Fruit fly (Drosophila melanogaster) whole organism, prepupa: ENCODE measurements around the gene foi.

Experiments
- Blimp-1 ChIP-seq: fragments of 200-800 bp; sonication (Bioruptor generic); optimal IDR thresholded peaks from 3 replicates; lab custom pipeline; 2017; ENCODE audit warnings: missing biosample characterization, missing genetic modification characterization, mild to moderate bottlenecking, moderate library complexity, missing genetic modification reagents
- CG10631 ChIP-seq: fragments of 200-800 bp; sonication (Bioruptor generic); optimal IDR thresholded peaks from 2 replicates; lab custom pipeline; 2016; ENCODE audit warnings: missing biosample characterization, missing genetic modification characterization
- CG10669 ChIP-seq: fragments of 200-800 bp; sonication (Bioruptor generic); optimal IDR thresholded peaks from 3 replicates; lab custom pipeline; 2018; ENCODE audit warnings: missing biosample characterization, mild to moderate bottlenecking, missing genetic modification characterization, moderate library complexity
- CG11762 ChIP-seq: fragments of 200-800 bp; sonication (Bioruptor generic); optimal IDR thresholded peaks from 3 replicates; lab custom pipeline; 2016; ENCODE audit warnings: missing biosample characterization, missing genetic modification characterization; ENCODE audit not compliant: insufficient read depth
- CG11902 ChIP-seq: fragments of 200-800 bp; sonication (Bioruptor generic); optimal IDR thresholded peaks from 3 replicates; lab custom pipeline; 2016; ENCODE audit warnings: missing biosample characterization, missing genetic modification characterization
- CG15336 ChIP-seq: fragments of 200-800 bp; sonication (Bioruptor generic); IDR thresholded peaks from 2 replicates; pipeline ENCODE4 v1.3.6; 2022; ENCODE audit warnings: missing biosample characterization, missing genetic modification characterization
- CG1621 ChIP-seq: fragments of 200-800 bp; sonication (Bioruptor generic); optimal IDR thresholded peaks from 3 replicates; lab custom pipeline; 2018; ENCODE audit warnings: missing biosample characterization, mild to moderate bottlenecking, missing genetic modification characterization
- CG16779 ChIP-seq: fragments of 200-800 bp; sonication (Bioruptor generic); optimal IDR thresholded peaks from 3 replicates; lab custom pipeline; 2017; ENCODE audit warnings: missing biosample characterization, mild to moderate bottlenecking, missing genetic modification characterization
- CG3032 ChIP-seq: fragments of 200-800 bp; optimal IDR thresholded peaks from 2 replicates; lab custom pipeline; 2019; ENCODE audit warnings: missing biosample characterization, mild to moderate bottlenecking, missing genetic modification characterization, moderate library complexity
- CG31627 ChIP-seq: fragments of 200-800 bp; sonication (Bioruptor generic); optimal IDR thresholded peaks from 3 replicates; lab custom pipeline; 2016; ENCODE audit warnings: missing biosample characterization, missing genetic modification characterization
- CG32006 ChIP-seq: fragments of 200-800 bp; sonication (Bioruptor generic); optimal IDR thresholded peaks from 3 replicates; lab custom pipeline; 2017; ENCODE audit warnings: missing biosample characterization, mild to moderate bottlenecking, missing genetic modification characterization
- CG34406 ChIP-seq: fragments of 200-800 bp; sonication (Bioruptor generic); optimal IDR thresholded peaks from 3 replicates; lab custom pipeline; 2016; ENCODE audit warnings: missing biosample characterization, missing genetic modification characterization
- CG3919 ChIP-seq: fragments of 200-800 bp; sonication (Bioruptor generic); optimal IDR thresholded peaks from 3 replicates; lab custom pipeline; 2016; ENCODE audit warnings: missing biosample characterization, missing genetic modification characterization
- CG4318 ChIP-seq: fragments of 200-800 bp; sonication (Bioruptor generic); optimal IDR thresholded peaks from 3 replicates; lab custom pipeline; 2017; ENCODE audit warnings: missing biosample characterization, mild to moderate bottlenecking, missing genetic modification characterization
- CG6163 ChIP-seq: fragments of 200-800 bp; sonication (Bioruptor generic); IDR thresholded peaks from 3 replicates; pipeline ENCODE4 v1.3.6; 2022; ENCODE audit warnings: missing biosample characterization, missing genetic modification characterization
- CG6276 ChIP-seq: fragments of 200-800 bp; sonication (Bioruptor generic); optimal IDR thresholded peaks from 2 replicates; lab custom pipeline; 2017; ENCODE audit warnings: missing biosample characterization, mild to moderate bottlenecking, missing genetic modification characterization
- CG6792 ChIP-seq: fragments of 200-800 bp; sonication (Bioruptor generic); optimal IDR thresholded peaks from 3 replicates; lab custom pipeline; 2016; ENCODE audit warnings: missing biosample characterization, missing genetic modification characterization
- CG6808 ChIP-seq: fragments of 200-800 bp; sonication (Bioruptor generic); optimal IDR thresholded peaks from 3 replicates; lab custom pipeline; 2017; ENCODE audit warnings: missing biosample characterization, missing genetic modification characterization, mild to moderate bottlenecking, moderate library complexity, missing genetic modification reagents
- CG6854 ChIP-seq: fragments of 200-800 bp; sonication (Bioruptor generic); optimal IDR thresholded peaks from 2 replicates; lab custom pipeline; 2017; ENCODE audit warnings: missing biosample characterization, mild to moderate bottlenecking, missing genetic modification characterization
- CG7368 ChIP-seq: fragments of 200-800 bp; sonication (Bioruptor generic); optimal IDR thresholded peaks from 3 replicates; lab custom pipeline; 2016; ENCODE audit warnings: missing biosample characterization, missing genetic modification characterization
- CG8119 ChIP-seq: fragments of 200-800 bp; sonication (Bioruptor generic); IDR thresholded peaks from 3 replicates; pipeline ENCODE4 v1.3.6; 2022; ENCODE audit warnings: missing biosample characterization, missing genetic modification characterization
- CG8319 ChIP-seq: fragments of 200-800 bp; sonication (Bioruptor generic); optimal IDR thresholded peaks from 3 replicates; lab custom pipeline; 2016; ENCODE audit warnings: missing biosample characterization, missing genetic modification characterization
- CG8632 ChIP-seq: fragments of 200-800 bp; sonication (Bioruptor generic); optimal IDR thresholded peaks from 3 replicates; lab custom pipeline; 2016; ENCODE audit warnings: missing biosample characterization, missing genetic modification characterization
- CG9139 ChIP-seq: fragments of 200-800 bp; sonication (Bioruptor generic); optimal IDR thresholded peaks from 3 replicates; lab custom pipeline; 2017; ENCODE audit warnings: missing biosample characterization, mild to moderate bottlenecking, missing genetic modification characterization
- Eip75B ChIP-seq: fragments of 200-800 bp; sonication (Bioruptor generic); optimal IDR thresholded peaks from 3 replicates; lab custom pipeline; 2016; ENCODE audit warnings: missing biosample characterization, missing genetic modification characterization
- Eip78C ChIP-seq: fragments of 200-800 bp; sonication (Bioruptor generic); peaks from one replicate; lab custom pipeline; 2016; ENCODE audit warnings: missing biosample characterization, missing genetic modification characterization
- Eip93F ChIP-seq: fragments of 200-800 bp; sonication (Bioruptor generic); optimal IDR thresholded peaks from 2 replicates; lab custom pipeline; 2016; ENCODE audit warnings: missing biosample characterization, mild to moderate bottlenecking, missing genetic modification characterization
- Ets21C ChIP-seq: fragments of 200-800 bp; sonication (Bioruptor generic); optimal IDR thresholded peaks from 3 replicates; lab custom pipeline; 2016; ENCODE audit warnings: missing biosample characterization, missing genetic modification characterization
- Ets96B ChIP-seq: fragments of 200-800 bp; optimal IDR thresholded peaks from 2 replicates; lab custom pipeline; 2019; ENCODE audit warnings: missing biosample characterization, mild to moderate bottlenecking, missing genetic modification characterization, moderate library complexity
- Hr38 ChIP-seq: sonication (Bioruptor generic); optimal IDR thresholded peaks from 2 replicates; lab custom pipeline; 2016; ENCODE audit warnings: missing biosample characterization, missing genetic modification characterization
- Hr39 ChIP-seq: fragments of 200-800 bp; sonication (Bioruptor generic); optimal IDR thresholded peaks from 2 replicates; lab custom pipeline; 2016; ENCODE audit warnings: missing biosample characterization, missing genetic modification characterization
- Hr4 ChIP-seq: fragments of 200-800 bp; sonication (Bioruptor generic); optimal IDR thresholded peaks from 3 replicates; lab custom pipeline; 2016; ENCODE audit warnings: missing biosample characterization, missing genetic modification characterization
- Lpt ChIP-seq: fragments of 200-800 bp; sonication (Bioruptor generic); optimal IDR thresholded peaks from 3 replicates; lab custom pipeline; 2016; ENCODE audit warnings: missing biosample characterization, missing genetic modification characterization
- Met ChIP-seq: fragments of 200-800 bp; sonication (Bioruptor generic); optimal IDR thresholded peaks from 3 replicates; lab custom pipeline; 2016; ENCODE audit warnings: missing biosample characterization, missing genetic modification characterization
- OdsH ChIP-seq: fragments of 200-800 bp; sonication (Bioruptor generic); optimal IDR thresholded peaks from 3 replicates; lab custom pipeline; 2016; ENCODE audit warnings: missing biosample characterization, missing genetic modification characterization
- Smox ChIP-seq: fragments of 200-800 bp; sonication (Bioruptor generic); optimal IDR thresholded peaks from 3 replicates; lab custom pipeline; 2016; ENCODE audit warnings: missing biosample characterization, missing genetic modification characterization
- Sox102F ChIP-seq: fragments of 200-800 bp; sonication (Bioruptor generic); optimal IDR thresholded peaks from 2 replicates; lab custom pipeline; 2016; ENCODE audit warnings: missing biosample characterization, mild to moderate bottlenecking, missing genetic modification characterization
- Sox14 ChIP-seq: fragments of 200-800 bp; sonication (Bioruptor generic); optimal IDR thresholded peaks from 3 replicates; lab custom pipeline; 2016; ENCODE audit warnings: missing biosample characterization, missing genetic modification characterization
- Sox15 ChIP-seq: fragments of 200-800 bp; sonication (Bioruptor generic); optimal IDR thresholded peaks from 3 replicates; lab custom pipeline; 2016; ENCODE audit warnings: missing biosample characterization, missing genetic modification characterization
- achi ChIP-seq: fragments of 200-800 bp; sonication (Bioruptor generic); optimal IDR thresholded peaks from 3 replicates; lab custom pipeline; 2016; ENCODE audit warnings: missing biosample characterization, missing genetic modification characterization
- cyc ChIP-seq: fragments of 200-800 bp; sonication (Bioruptor generic); optimal IDR thresholded peaks from 3 replicates; lab custom pipeline; 2016; ENCODE audit warnings: missing biosample characterization, missing genetic modification characterization
- dac ChIP-seq: fragments of 200-800 bp; sonication (Bioruptor generic); optimal IDR thresholded peaks from 2 replicates; lab custom pipeline; 2017; ENCODE audit warnings: missing biosample characterization, mild to moderate bottlenecking, missing genetic modification characterization
- eg ChIP-seq: fragments of 200-800 bp; sonication (Bioruptor generic); IDR thresholded peaks from 3 replicates; pipeline ENCODE4 v1.3.6; 2022; ENCODE audit warnings: missing biosample characterization, missing genetic modification characterization
- esn ChIP-seq: fragments of 200-800 bp; sonication (Bioruptor generic); optimal IDR thresholded peaks from 2 replicates; lab custom pipeline; 2016; ENCODE audit warnings: missing biosample characterization, mild to moderate bottlenecking, missing genetic modification characterization, moderate library complexity
- fd59A ChIP-seq: fragments of 200-800 bp; sonication (Bioruptor generic); optimal IDR thresholded peaks from 2 replicates; lab custom pipeline; 2017; ENCODE audit warnings: missing biosample characterization, mild to moderate bottlenecking, missing genetic modification characterization, missing genetic modification reagents
- fd85E ChIP-seq: fragments of 200-800 bp; sonication (Bioruptor generic); optimal IDR thresholded peaks from 3 replicates; lab custom pipeline; 2016; ENCODE audit warnings: missing biosample characterization, missing genetic modification characterization
- fkh ChIP-seq: fragments of 200-800 bp; sonication (Bioruptor generic); optimal IDR thresholded peaks from 3 replicates; lab custom pipeline; 2017; ENCODE audit warnings: missing biosample characterization, mild to moderate bottlenecking, missing genetic modification characterization, moderate library complexity
- pdm3 ChIP-seq: fragments of 200-800 bp; sonication (Bioruptor generic); optimal IDR thresholded peaks from 3 replicates; lab custom pipeline; 2016; ENCODE audit warnings: missing biosample characterization, missing genetic modification characterization
- salr ChIP-seq, 2 experiments: fragments of 200-800 bp; sonication (Bioruptor generic); optimal IDR thresholded peaks; 3 replicates each; lab custom pipeline; 2016 to 2018; ENCODE audit warnings: missing biosample characterization in 2 of 2, missing genetic modification characterization in 2 of 2, mild to moderate bottlenecking in 1 of 2
- spab ChIP-seq: fragments of 200-800 bp; sonication (Bioruptor generic); optimal IDR thresholded peaks from 2 replicates; lab custom pipeline; 2017; ENCODE audit warnings: missing biosample characterization, mild to moderate bottlenecking, missing genetic modification characterization, missing genetic modification reagents
- ss ChIP-seq, 2 experiments: fragments of 200-800 bp; sonication (Bioruptor generic); optimal IDR thresholded peaks; 2 replicates in 1 of 2; 3 replicates in 1 of 2; lab custom pipeline; 2017 to 2018; ENCODE audit warnings: mild to moderate bottlenecking in 2 of 2, missing biosample characterization in 2 of 2, missing genetic modification characterization in 2 of 2, moderate library complexity in 1 of 2
- svp ChIP-seq: fragments of 200-800 bp; sonication (Bioruptor generic); peaks from one replicate; lab custom pipeline; 2016; ENCODE audit warnings: missing biosample characterization, missing genetic modification characterization
- topi ChIP-seq: fragments of 200-800 bp; sonication (Bioruptor generic); optimal IDR thresholded peaks from 3 replicates; lab custom pipeline; 2016; ENCODE audit warnings: missing biosample characterization, missing genetic modification characterization

The foi gene

DNA sequence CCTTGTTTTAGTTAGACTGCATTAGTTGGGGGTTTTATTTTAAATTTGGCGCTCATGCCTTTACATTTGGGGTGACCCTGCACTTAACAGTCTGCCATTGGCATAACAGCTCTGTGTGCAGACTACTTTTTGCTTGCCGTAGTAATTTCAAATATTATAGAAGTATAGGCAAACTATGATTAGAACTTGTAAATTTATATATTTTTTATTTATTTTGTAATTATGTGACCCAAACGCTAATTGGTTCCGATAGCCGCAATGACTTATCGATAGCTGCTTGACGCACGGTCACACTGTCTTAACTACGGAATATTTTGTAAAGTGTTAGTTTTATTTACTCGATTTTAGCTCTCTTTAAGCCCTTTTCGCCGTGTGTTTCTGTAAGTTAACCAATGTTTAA lies 19.7 kb downstream of the foi start, which contains the start of gene rhea:
Gene rhea, plus strand, starts transcription at position 292 of the 400 bp plus-strand sequence.
- peak; percentile 37 for TF ChIP-seq OdsH (GFP tag; lab: Kevin White, UChicago)
- no peak for TF ChIP-seq CG6854
- TF ChIP-seq Ets21C (GFP tag; lab: Kevin White, UChicago): no peak
- TF ChIP-seq CG31627 (GFP tag; lab: Kevin White, UChicago): peak; percentile 8
- TF ChIP-seq CG10631: no peak
- peak; percentile 19 for TF ChIP-seq Sox14 (GFP tag; lab: Kevin White, UChicago)
- TF ChIP-seq Eip75B (GFP tag; lab: Kevin White, UChicago): no peak
- TF ChIP-seq esn (GFP tag; lab: Kevin White, UChicago): no peak
- no peak for TF ChIP-seq CG10669 (GFP tag; lab: Kevin White, UChicago)
- no peak for TF ChIP-seq ss (GFP tag; optimal IDR thresholded peaks at IDR 0.05; lab: Kevin White, UChicago)
- TF ChIP-seq fd59A: no peak
- TF ChIP-seq fd85E (GFP tag; lab: Kevin White, UChicago): no peak
- TF ChIP-seq CG6276 (GFP tag; lab: Kevin White, UChicago): no peak
- TF ChIP-seq Smox (GFP tag; lab: Kevin White, UChicago): no peak
- no peak for TF ChIP-seq CG3919 (GFP tag; lab: Kevin White, UChicago)
- TF ChIP-seq CG7368 (GFP tag; lab: Kevin White, UChicago): no peak
- TF ChIP-seq CG6163 (GFP tag; lab: Robert Waterston, UW): no peak
- no peak for TF ChIP-seq salr (GFP tag; optimal IDR thresholded peaks at IDR 0.05; lab: Kevin White, UChicago)
- TF ChIP-seq topi: no peak
- TF ChIP-seq CG6792 (GFP tag; lab: Kevin White, UChicago): no peak
- TF ChIP-seq Met (GFP tag; lab: Kevin White, UChicago): peak; percentile 23
- no peak for TF ChIP-seq CG6808 (GFP tag; lab: Kevin White, UChicago)
- TF ChIP-seq dac (GFP tag; lab: Kevin White, UChicago): no peak
- no peak for TF ChIP-seq CG11762 (GFP tag; lab: Kevin White, UChicago)
- no peak for TF ChIP-seq CG32006 (GFP tag; lab: Kevin White, UChicago)
- no peak for TF ChIP-seq CG16779
- peak; percentile 53 for TF ChIP-seq Eip78C (GFP tag; lab: Kevin White, UChicago)
- no peak for TF ChIP-seq cyc (GFP tag; lab: Kevin White, UChicago)
- TF ChIP-seq CG34406: no peak
- no peak for TF ChIP-seq CG8319
- TF ChIP-seq Ets96B (tag; lab: Kevin White, UChicago): no peak
- no peak for TF ChIP-seq Hr39 (GFP tag; lab: Kevin White, UChicago)
- no peak for TF ChIP-seq pdm3 (GFP tag; lab: Kevin White, UChicago)
- no peak for TF ChIP-seq Blimp-1 (GFP tag; lab: Kevin White, UChicago)
- no peak for TF ChIP-seq Lpt (GFP tag; lab: Kevin White, UChicago)
- TF ChIP-seq CG3032: peak; percentile 8
- no peak for TF ChIP-seq Eip93F (GFP tag; lab: Kevin White, UChicago)
- no peak for TF ChIP-seq eg
- no peak for TF ChIP-seq CG9139 (GFP tag; lab: Kevin White, UChicago)
- no peak for TF ChIP-seq CG8119 (GFP tag; lab: Robert Waterston, UW)
- TF ChIP-seq CG4318 (GFP tag; lab: Kevin White, UChicago): no peak
- TF ChIP-seq CG15336: no peak
- TF ChIP-seq Sox102F (GFP tag; lab: Kevin White, UChicago): no peak
- peak; percentile 33 for TF ChIP-seq achi (GFP tag; lab: Kevin White, UChicago)
- peak; percentile 79 for TF ChIP-seq CG1621 (tag; lab: Kevin White, UChicago)
- TF ChIP-seq CG11902 (GFP tag; lab: Kevin White, UChicago): no peak
- peak; percentile 43 for TF ChIP-seq fkh (GFP tag; lab: Kevin White, UChicago)
- TF ChIP-seq Hr38: no peak
- TF ChIP-seq Hr4 (GFP tag; lab: Kevin White, UChicago): peak; percentile 7
- no peak for TF ChIP-seq spab (GFP tag; lab: Kevin White, UChicago)
- peak; percentile 5 for TF ChIP-seq svp (GFP tag; lab: Kevin White, UChicago)
- TF ChIP-seq Sox15 (GFP tag; lab: Kevin White, UChicago): no peak
- TF ChIP-seq CG8632: no peak
